Worm (Caenorhabditis elegans): ENCODE measurements around the gene pin-2.

pin-2 gene

DNA sequence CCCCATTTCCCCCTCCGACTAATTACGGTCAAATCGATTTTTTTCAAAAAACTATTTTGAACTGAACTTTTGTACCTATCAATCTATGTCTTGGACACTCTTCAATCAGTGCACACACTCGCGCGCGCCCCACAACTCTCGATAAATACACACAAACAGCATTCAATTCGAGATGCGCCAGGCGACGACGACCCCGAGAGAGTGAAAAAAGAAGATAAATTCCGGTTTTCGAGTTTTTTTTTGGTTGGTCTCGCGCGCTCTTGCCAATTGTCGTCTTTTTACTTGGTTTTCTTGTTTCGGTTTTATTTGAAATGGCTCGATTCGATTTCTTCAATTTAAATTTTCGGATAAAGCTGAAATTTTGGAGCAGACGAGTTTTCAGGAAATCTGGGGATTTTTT, 46.7 kb downstream of the pin-2 start (continued):
- no peak for TF ChIP-seq egl-43 (GFP tag; IDR thresholded peaks at IDR 0.05)
- TF ChIP-seq gei-8 (GFP tag; optimal IDR thresholded peaks at IDR 0.05), result no peak
- TF ChIP-seq vab-7 (GFP tag; IDR thresholded peaks at IDR 0.05), result no peak
- no peak for TF ChIP-seq nhr-6 (tag; optimal IDR thresholded peaks at IDR 0.05)
- TF ChIP-seq ceh-20 (GFP tag; IDR thresholded peaks at IDR 0.05), result no peak
- no peak for TF ChIP-seq tra-1 (GFP tag; IDR thresholded peaks at IDR 0.05)
- peak; percentile 26 for TF ChIP-seq hlh-30 (tag; optimal IDR thresholded peaks at IDR 0.05; ENCODE audit: insufficient read depth)
- no peak for TF ChIP-seq ctbp-1 (GFP tag; IDR thresholded peaks at IDR 0.05)
- TF ChIP-seq ztf-11 (tag; optimal IDR thresholded peaks at IDR 0.05), result no peak
- TF ChIP-seq aha-1 (tag), result no peak
- no peak for TF ChIP-seq sdz-12 (GFP tag; optimal IDR thresholded peaks at IDR 0.05)
- no peak for TF ChIP-seq daf-12 (tag; optimal IDR thresholded peaks at IDR 0.05)
- TF ChIP-seq lir-3 (tag; optimal IDR thresholded peaks at IDR 0.05), result no peak
- TF ChIP-seq nhr-10 (tag; optimal IDR thresholded peaks at IDR 0.05), result no peak
- TF ChIP-seq ces-1 (GFP tag; optimal IDR thresholded peaks at IDR 0.05), result no peak
- TF ChIP-seq egl-27 (tag; optimal IDR thresholded peaks at IDR 0.05), result no peak
- no peak for TF ChIP-seq unc-39 (tag; optimal IDR thresholded peaks at IDR 0.05)
- TF ChIP-seq zfp-2 (tag; optimal IDR thresholded peaks at IDR 0.05), result no peak
- TF ChIP-seq dve-1 (tag; optimal IDR thresholded peaks at IDR 0.05; ENCODE audit: insufficient read depth), result peak; percentile 14
- TF ChIP-seq unc-62 (GFP tag; optimal IDR thresholded peaks at IDR 0.05 in 1 of 2), result no peak
- no peak for TF ChIP-seq unc-62 (tag; optimal IDR thresholded peaks at IDR 0.05)
- no peak for TF ChIP-seq lin-13 (GFP tag; optimal IDR thresholded peaks at IDR 0.05)
- no peak for TF ChIP-seq ZK546.5 (tag; optimal IDR thresholded peaks at IDR 0.05)
- no peak for TF ChIP-seq dpl-1 (GFP tag; optimal IDR thresholded peaks at IDR 0.05)
- 0 out of 2 replicates have a peak, but pooled peaks have one; percentile 25 for TF ChIP-seq lin-1 (GFP tag; IDR thresholded peaks at IDR 0.05)
- TF ChIP-seq nhr-41 (GFP tag; IDR thresholded peaks at IDR 0.05), result no peak
- TF ChIP-seq mxl-2 (GFP tag; conservative IDR thresholded peaks at IDR 0.05), result no peak
- no peak for TF ChIP-seq pqm-1 (tag; optimal IDR thresholded peaks at IDR 0.05)
- peak; percentile 19 for TF ChIP-seq rbr-2 (tag; optimal IDR thresholded peaks at IDR 0.05)
- no peak for TF ChIP-seq T26A8.4 (GFP tag; IDR thresholded peaks at IDR 0.05)
- TF ChIP-seq duxl-1 (tag; optimal IDR thresholded peaks at IDR 0.05; ENCODE audit: poor library complexity), result no peak
- no peak for TF ChIP-seq nhr-77 (tag; optimal IDR thresholded peaks at IDR 0.05)
- TF ChIP-seq snpc-4 (tag; optimal IDR thresholded peaks at IDR 0.05), result no peak
- TF ChIP-seq hmg-1.1 (GFP tag; IDR thresholded peaks at IDR 0.05), result no peak
- no peak for TF ChIP-seq tag-97 (GFP tag; IDR thresholded peaks at IDR 0.05)
- TF ChIP-seq ceh-62 (tag; optimal IDR thresholded peaks at IDR 0.05), result no peak
- TF ChIP-seq pha-4 (GFP tag; IDR thresholded peaks at IDR 0.05), result no peak
- peak; percentile 36 for TF ChIP-seq pha-4 (tag; optimal IDR thresholded peaks at IDR 0.05)
- no peak for TF ChIP-seq R02D3.7 (tag; optimal IDR thresholded peaks at IDR 0.05)
- no peak for TF ChIP-seq zfp-3 (GFP tag; conservative IDR thresholded peaks at IDR 0.05)
- TF ChIP-seq daf-16 (GFP tag; optimal IDR thresholded peaks at IDR 0.05), result no peak
- no peak for TF ChIP-seq daf-16 (tag; optimal IDR thresholded peaks at IDR 0.05)
- TF ChIP-seq hif-1 (tag; optimal IDR thresholded peaks at IDR 0.05), result no peak
- TF ChIP-seq T20F7.1 (GFP tag; optimal IDR thresholded peaks at IDR 0.05), result no peak
- no peak for TF ChIP-seq lin-39 (tag; optimal IDR thresholded peaks at IDR 0.05)
- TF ChIP-seq lin-29 (GFP tag; IDR thresholded peaks at IDR 0.05), result no peak
- no peak for TF ChIP-seq saeg-2 (GFP tag; IDR thresholded peaks at IDR 0.05)
- TF ChIP-seq madf-5 (GFP tag; IDR thresholded peaks at IDR 0.05), result no peak
- no peak for TF ChIP-seq php-3 (GFP tag; IDR thresholded peaks at IDR 0.05)
- no peak for TF ChIP-seq daf-8 (GFP tag; IDR thresholded peaks at IDR 0.05)
- no peak for TF ChIP-seq lsy-2 (tag; optimal IDR thresholded peaks at IDR 0.05)
- TF ChIP-seq ceh-32 (tag; optimal IDR thresholded peaks at IDR 0.05; ENCODE audit: poor library complexity), result no peak
- TF ChIP-seq Y105C5A.15 (GFP tag; IDR thresholded peaks at IDR 0.05), result no peak

Data from whole organism, L4 larva.